Fruit fly (Drosophila melanogaster): ENCODE measurements around the gene Ca-beta.

DNA sequence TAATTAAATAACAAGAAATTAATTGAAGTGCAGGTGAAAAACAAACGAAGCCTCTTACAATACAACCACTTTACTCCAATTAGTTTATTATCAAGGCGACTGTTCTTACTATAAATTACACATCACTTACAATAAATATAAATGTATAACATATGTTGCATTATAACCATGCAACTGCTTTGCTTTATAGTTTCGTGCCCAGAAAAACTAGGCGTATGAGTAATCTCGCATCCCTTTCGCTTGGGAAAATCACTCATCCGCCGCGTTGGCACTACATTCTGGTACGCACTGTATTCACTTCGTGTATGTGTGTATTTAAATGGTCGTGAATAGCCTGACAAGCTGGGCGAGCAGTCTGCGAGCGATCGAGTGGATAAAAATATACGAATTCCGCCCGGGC lies 33.4 kb downstream of the Ca-beta start:
- TF ChIP-seq Pif1A (GFP tag; optimal IDR thresholded peaks at IDR 0.05): no peak
- TF ChIP-seq Snoo (tag; optimal IDR thresholded peaks at IDR 0.05): no peak
- TF ChIP-seq EcR (GFP tag; optimal IDR thresholded peaks at IDR 0.05): no peak
- TF ChIP-seq D1 (tag; optimal IDR thresholded peaks at IDR 0.05): no peak
- no peak for TF ChIP-seq fd96Ca (GFP tag; IDR thresholded peaks at IDR 0.05)
- no peak for TF ChIP-seq CG32121 (GFP tag; IDR thresholded peaks at IDR 0.05)
- no peak for TF ChIP-seq CG34367 (tag; optimal IDR thresholded peaks at IDR 0.05)
- TF ChIP-seq CG8301 (tag; optimal IDR thresholded peaks at IDR 0.05): no peak
- no peak for TF ChIP-seq CG13204 (GFP tag; optimal IDR thresholded peaks at IDR 0.05)
- TF ChIP-seq rn (GFP tag; IDR thresholded peaks at IDR 0.05): no peak
- no peak for TF ChIP-seq Pif1B (GFP tag; optimal IDR thresholded peaks at IDR 0.05)
- TF ChIP-seq CG4496 (GFP tag; IDR thresholded peaks at IDR 0.05): no peak
